Worm (Caenorhabditis elegans) whole organism, young adult: Measurements from ENCODE around the gene B0462.5.
A peak's percentile ranks its signal among the peaks of the same experiment; 100 is the strongest.

ENCODE experiments used
- B0261.1 ChIP-seq: sonication (generic microtip); optimal IDR thresholded peaks from 2 replicates; lab custom pipeline; 2016; ENCODE audit warnings: mild to moderate bottlenecking, missing genetic modification characterization, moderate library complexity, missing compliant biosample characterization
- B0336.3 ChIP-seq: fragments of 200-800 bp; sonication (Bioruptor generic); IDR thresholded peaks from 2 replicates; pipeline ENCODE4 v1.3.6; 2022; ENCODE audit warnings: missing genetic modification characterization, missing compliant biosample characterization
- C06A6.2 ChIP-seq: fragments of 200-800 bp; sonication (Bioruptor generic); conservative IDR thresholded peaks from 2 replicates; pipeline ENCODE4 v1.3.6; 2022; ENCODE audit warnings: missing genetic modification characterization, missing compliant biosample characterization
- D2030.7 ChIP-seq: fragments of 200-800 bp; sonication (Bioruptor generic); IDR thresholded peaks from 2 replicates; pipeline ENCODE4 v1.3.6; 2022; ENCODE audit warnings: missing genetic modification reagents, missing genetic modification characterization, missing compliant biosample characterization
- F10E7.11 ChIP-seq: sonication (generic microtip); optimal IDR thresholded peaks from 2 replicates; lab custom pipeline; 2017; ENCODE audit warnings: mild to moderate bottlenecking, missing genetic modification characterization, moderate library complexity, missing compliant biosample characterization
- F52B5.7 ChIP-seq: sonication (generic microtip); optimal IDR thresholded peaks from 2 replicates; lab custom pipeline; 2016; ENCODE audit warnings: mild to moderate bottlenecking, missing genetic modification characterization, missing compliant biosample characterization
- K11D2.4 ChIP-seq: fragments of 200-800 bp; sonication (Bioruptor generic); IDR thresholded peaks from 2 replicates; pipeline ENCODE4 v1.3.6; 2022; ENCODE audit warnings: missing genetic modification reagents, missing genetic modification characterization, missing compliant biosample characterization
- T07F8.4 ChIP-seq: sonication (generic microtip); optimal IDR thresholded peaks from 2 replicates; lab custom pipeline; 2016; ENCODE audit warnings: mild to moderate bottlenecking, missing genetic modification characterization, moderate library complexity, missing compliant biosample characterization
- Y79H2A.3 ChIP-seq: fragments of 200-800 bp; sonication (Bioruptor generic); conservative IDR thresholded peaks from 2 replicates; pipeline ENCODE4 v1.3.6; 2022; ENCODE audit warnings: missing genetic modification reagents, missing genetic modification characterization, missing compliant biosample characterization
- akir-1 ChIP-seq: fragments of 200-800 bp; sonication (Bioruptor generic); optimal IDR thresholded peaks from 2 replicates; lab custom pipeline; 2018; ENCODE audit warnings: mild to moderate bottlenecking, missing genetic modification characterization, moderate library complexity, missing compliant biosample characterization
- atf-7 ChIP-seq: sonication (generic microtip); optimal IDR thresholded peaks from 2 replicates; lab custom pipeline; 2017; ENCODE audit warnings: mild to moderate bottlenecking, missing genetic modification characterization, missing compliant biosample characterization
- attf-3 ChIP-seq: fragments of 200-800 bp; sonication (Bioruptor generic); conservative IDR thresholded peaks from 2 replicates; pipeline ENCODE4 v1.3.6; 2022; ENCODE audit warnings: missing genetic modification reagents, missing genetic modification characterization, missing compliant biosample characterization
- bed-1 ChIP-seq: fragments of 200-800 bp; sonication (Bioruptor generic); IDR thresholded peaks from 2 replicates; pipeline ENCODE4 v1.3.6; 2022; ENCODE audit warnings: missing genetic modification reagents, missing genetic modification characterization, missing compliant biosample characterization
- ccch-3 ChIP-seq: fragments of 200-800 bp; sonication (Bioruptor generic); optimal IDR thresholded peaks from 2 replicates; lab custom pipeline; 2018; ENCODE audit warnings: mild to moderate bottlenecking, missing genetic modification characterization, missing compliant biosample characterization
- ceh-27 ChIP-seq: fragments of 200-800 bp; sonication (Bioruptor generic); optimal IDR thresholded peaks from 2 replicates; lab custom pipeline; 2018; ENCODE audit warnings: mild to moderate bottlenecking, missing genetic modification characterization, moderate library complexity, missing compliant biosample characterization
- ceh-91 ChIP-seq: fragments of 200-800 bp; sonication (Bioruptor generic); IDR thresholded peaks from 2 replicates; pipeline ENCODE4 v1.3.6; 2022; ENCODE audit warnings: missing genetic modification reagents, missing genetic modification characterization, missing compliant biosample characterization
- die-1 ChIP-seq: sonication (generic microtip); optimal IDR thresholded peaks from 2 replicates; lab custom pipeline; 2016; ENCODE audit warnings: missing genotype, mild to moderate bottlenecking, missing genetic modification characterization, missing compliant biosample characterization
- dox-1 ChIP-seq: fragments of 200-800 bp; sonication (Bioruptor generic); IDR thresholded peaks from 2 replicates; pipeline ENCODE4 v1.3.6; 2022; ENCODE audit warnings: missing genetic modification reagents, missing genetic modification characterization, missing compliant biosample characterization
- hrde-1 ChIP-seq: sonication (generic microtip); optimal IDR thresholded peaks from 2 replicates; lab custom pipeline; 2016; ENCODE audit warnings: missing genetic modification characterization, mild to moderate bottlenecking, missing compliant biosample characterization, moderate library complexity, missing genotype, missing genetic modification reagents, borderline replicate concordance
- lag-1 ChIP-seq: fragments of 200-800 bp; sonication (Bioruptor generic); IDR thresholded peaks from 2 replicates; pipeline ENCODE4 v1.3.6; 2022; ENCODE audit warnings: missing genetic modification reagents, missing genetic modification characterization, missing compliant biosample characterization
- lin-26 ChIP-seq: fragments of 200-800 bp; sonication (Bioruptor generic); IDR thresholded peaks from 2 replicates; pipeline ENCODE4 v1.3.6; 2022; ENCODE audit warnings: missing genetic modification reagents, missing genetic modification characterization, missing compliant biosample characterization
- lin-35 ChIP-seq, 3 experiments: fragments of 150-350 bp in 2 of 3; sonication (generic microtip) in 1 of 3; optimal IDR thresholded peaks; 2 replicates each; lab custom pipeline; 2014 to 2018; ENCODE audit warnings: missing biosample characterization in 3 of 3, missing genetic modification characterization in 3 of 3, missing genetic modification reagents in 3 of 3
- lin-40 ChIP-seq: sonication (generic microtip); optimal IDR thresholded peaks from 2 replicates; lab custom pipeline; 2016; ENCODE audit warnings: missing genetic modification characterization, mild to moderate bottlenecking, missing compliant biosample characterization, missing genotype, missing genetic modification reagents
- madf-10 ChIP-seq: sonication (generic microtip); optimal IDR thresholded peaks from 2 replicates; lab custom pipeline; 2016; ENCODE audit warnings: mild to moderate bottlenecking, missing genetic modification characterization, missing compliant biosample characterization
- madf-3 ChIP-seq: fragments of 200-800 bp; sonication (Bioruptor generic); IDR thresholded peaks from 2 replicates; pipeline ENCODE4 v1.3.6; 2022; ENCODE audit warnings: missing genetic modification reagents, missing genetic modification characterization, missing compliant biosample characterization
- madf-8 ChIP-seq: fragments of 200-800 bp; sonication (Bioruptor generic); conservative IDR thresholded peaks from 2 replicates; pipeline ENCODE4 v1.3.6; 2022; ENCODE audit warnings: missing genetic modification reagents, missing genetic modification characterization, missing compliant biosample characterization
- mel-28 ChIP-seq: sonication (generic microtip); optimal IDR thresholded peaks from 2 replicates; lab custom pipeline; 2016; ENCODE audit warnings: borderline replicate concordance, mild to moderate bottlenecking, missing genetic modification characterization, missing compliant biosample characterization
- mxl-1 ChIP-seq: sonication (generic microtip); optimal IDR thresholded peaks from 2 replicates; lab custom pipeline; 2016; ENCODE audit warnings: missing genetic modification characterization, missing compliant biosample characterization
- nfyb-1 ChIP-seq: fragments of 200-800 bp; sonication (Bioruptor generic); IDR thresholded peaks from 2 replicates; pipeline ENCODE4 v1.3.6; 2022; ENCODE audit warnings: missing genetic modification reagents, missing genetic modification characterization, missing compliant biosample characterization
- nhr-27 ChIP-seq: fragments of 200-800 bp; sonication (Bioruptor generic); optimal IDR thresholded peaks from 2 replicates; lab custom pipeline; 2018; ENCODE audit warnings: mild to moderate bottlenecking, missing genetic modification characterization, moderate library complexity, missing compliant biosample characterization
- nhr-80 ChIP-seq: sonication (generic microtip); optimal IDR thresholded peaks from 2 replicates; lab custom pipeline; 2016; ENCODE audit warnings: missing genetic modification characterization, missing compliant biosample characterization
- nhr-90 ChIP-seq: sonication (generic microtip); optimal IDR thresholded peaks from 2 replicates; lab custom pipeline; 2016; ENCODE audit warnings: missing genotype, mild to moderate bottlenecking, missing genetic modification characterization, missing compliant biosample characterization
- pha-4 ChIP-seq: fragments of 150-350 bp; sonication (generic microtip); optimal IDR thresholded peaks from 2 replicates; lab custom pipeline; 2014; ENCODE audit warnings: missing biosample characterization, missing genetic modification reagents, missing genetic modification characterization
- rpc-1 ChIP-seq, 2 experiments: fragments of 150-350 bp in 1 of 2; sonication (generic microtip) in 1 of 2; optimal IDR thresholded peaks; 2 replicates each; lab custom pipeline; 2014 to 2018; ENCODE audit warnings: missing biosample characterization in 1 of 2, missing genetic modification characterization in 1 of 2, missing genetic modification reagents in 1 of 2, missing genotype in 1 of 2
- sea-2 ChIP-seq: fragments of 200-800 bp; sonication (Bioruptor generic); IDR thresholded peaks from 2 replicates; pipeline ENCODE4 v1.3.6; 2022; ENCODE audit warnings: missing genetic modification characterization, missing compliant biosample characterization
- snpc-4 ChIP-seq, 5 experiments: fragments of 150-350 bp in 1 of 5; sonication (generic microtip) in 4 of 5; optimal IDR thresholded peaks; 2 replicates each; lab custom pipeline; 2014 to 2018; ENCODE audit warnings: missing genetic modification characterization in 5 of 5, missing biosample characterization in 3 of 5, antibody characterized with exemption in 2 of 5, mild to moderate bottlenecking in 2 of 5, missing compliant biosample characterization in 2 of 5, missing genotype in 2 of 5, moderate library complexity in 2 of 5, missing genetic modification reagents in 1 of 5
- somi-1 ChIP-seq: fragments of 200-800 bp; sonication (Bioruptor generic); optimal IDR thresholded peaks from 2 replicates; lab custom pipeline; 2018; ENCODE audit warnings: mild to moderate bottlenecking, missing genetic modification characterization, missing compliant biosample characterization
- sptf-2 ChIP-seq: fragments of 200-800 bp; sonication (Bioruptor generic); optimal IDR thresholded peaks from 2 replicates; lab custom pipeline; 2018; ENCODE audit warnings: mild to moderate bottlenecking, missing genetic modification characterization, missing compliant biosample characterization
- tbp1 ChIP-seq: fragments of 200-800 bp; sonication (Bioruptor generic); optimal IDR thresholded peaks from 2 replicates; lab custom pipeline; 2018; ENCODE audit warnings: mild to moderate bottlenecking, missing genetic modification characterization, missing compliant biosample characterization
- tbx-9 ChIP-seq: sonication (generic microtip); optimal IDR thresholded peaks from 2 replicates; lab custom pipeline; 2016; ENCODE audit warnings: borderline replicate concordance, missing genetic modification characterization, inconsistent platforms, missing compliant biosample characterization
- tlf-1 ChIP-seq: fragments of 200-800 bp; sonication (Bioruptor generic); optimal IDR thresholded peaks from 2 replicates; lab custom pipeline; 2018; ENCODE audit warnings: mild to moderate bottlenecking, missing genetic modification characterization, missing compliant biosample characterization
- unc-130 ChIP-seq: sonication (generic microtip); optimal IDR thresholded peaks from 2 replicates; lab custom pipeline; 2016; ENCODE audit warnings: missing genetic modification reagents, missing genetic modification characterization, missing compliant biosample characterization
- ztf-18 ChIP-seq: sonication (generic microtip); optimal IDR thresholded peaks from 2 replicates; lab custom pipeline; 2016; ENCODE audit warnings: missing genotype, mild to moderate bottlenecking, missing genetic modification characterization, missing compliant biosample characterization
- ztf-3 ChIP-seq: fragments of 200-800 bp; sonication (Bioruptor generic); optimal IDR thresholded peaks from 2 replicates; lab custom pipeline; 2018; ENCODE audit warnings: mild to moderate bottlenecking, missing genetic modification characterization, missing compliant biosample characterization

B0462.5 gene

DNA sequence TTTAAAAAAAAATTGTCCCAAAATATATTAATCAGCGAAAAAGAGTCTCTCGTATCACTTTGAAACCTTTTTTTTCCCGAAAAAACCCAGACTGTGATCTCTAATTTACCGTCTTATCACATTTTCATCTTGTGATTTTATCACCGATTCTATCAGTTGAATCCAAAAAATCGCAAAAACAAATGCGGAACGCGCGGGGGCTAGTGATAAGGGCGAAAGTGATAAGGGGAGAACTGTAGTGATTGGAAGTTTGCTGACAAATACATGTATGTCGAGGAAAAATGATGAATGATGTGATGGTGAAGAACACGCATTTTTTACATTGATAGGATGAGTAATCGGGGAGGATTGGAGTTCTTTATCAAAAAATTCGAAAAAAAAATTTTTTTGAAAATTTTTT, 22.9 kb upstream of the B0462.5 start (continued):
- peak; percentile 77 for TF ChIP-seq B0336.3 (GFP tag; lab: Robert Waterston, UW)
- TF ChIP-seq, all 124 proteins: peak for 26

DNA sequence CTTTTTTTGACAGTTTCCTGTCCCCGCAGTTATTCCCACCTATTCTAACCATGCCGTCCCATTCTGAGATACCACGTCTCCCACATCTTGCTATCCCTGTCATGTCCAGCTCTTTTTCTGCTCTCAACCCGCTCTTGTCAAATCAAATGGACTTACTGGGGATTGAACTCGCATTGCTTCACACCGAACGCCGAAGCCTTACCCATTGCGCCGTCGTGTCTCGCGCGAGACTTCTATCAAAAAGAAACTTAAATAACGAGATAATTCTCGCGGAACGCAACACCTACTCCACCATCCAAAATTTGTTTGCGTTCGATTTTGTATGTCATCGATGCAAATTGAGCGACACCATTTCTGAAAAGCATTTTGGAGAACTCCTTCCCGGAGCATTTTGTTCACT, 21.1 kb upstream of the B0462.5 start:
- 0 out of 2 replicates have a peak, but pooled peaks have one; percentile 47 for TF ChIP-seq lin-26 (GFP tag; lab: Robert Waterston, UW)
- TF ChIP-seq T07F8.4 = no peak
- TF ChIP-seq nhr-27 (tag; lab: Kevin White, UChicago) = no peak
- TF ChIP-seq tbp1 (GFP tag; lab: Kevin White, UChicago) = peak; percentile 68
- peak; percentile 38 for TF ChIP-seq D2030.7
- TF ChIP-seq rpc-1 (optimal IDR thresholded peaks at IDR 0.05; lab: Kevin White, UChicago) = peak; percentile 33
- peak; percentile 63 for TF ChIP-seq rpc-1 (tag; optimal IDR thresholded peaks at IDR 0.05; lab: Kevin White, UChicago)
- TF ChIP-seq tbx-9 = no peak
- no peak for TF ChIP-seq ceh-27 (GFP tag; lab: Kevin White, UChicago)
- no peak for TF ChIP-seq sea-2 (GFP tag; lab: Robert Waterston, UW)
- no peak for TF ChIP-seq lin-35 (GFP tag; optimal IDR thresholded peaks at IDR 0.05; lab: Kevin White, UChicago)
- no peak for TF ChIP-seq pha-4 (tag; lab: Kevin White, UChicago)
- TF ChIP-seq B0261.1 (tag; lab: Kevin White, UChicago) = peak; percentile 31
- TF ChIP-seq unc-130 (GFP tag; lab: Kevin White, UChicago) = no peak
- TF ChIP-seq nhr-80 = no peak
- peak; percentile 18 for TF ChIP-seq ztf-18
- TF ChIP-seq madf-3 (GFP tag; lab: Robert Waterston, UW) = 0 out of 2 replicates have a peak, but pooled peaks have one; percentile 43
- TF ChIP-seq, all 124 proteins: peak for 7

DNA sequence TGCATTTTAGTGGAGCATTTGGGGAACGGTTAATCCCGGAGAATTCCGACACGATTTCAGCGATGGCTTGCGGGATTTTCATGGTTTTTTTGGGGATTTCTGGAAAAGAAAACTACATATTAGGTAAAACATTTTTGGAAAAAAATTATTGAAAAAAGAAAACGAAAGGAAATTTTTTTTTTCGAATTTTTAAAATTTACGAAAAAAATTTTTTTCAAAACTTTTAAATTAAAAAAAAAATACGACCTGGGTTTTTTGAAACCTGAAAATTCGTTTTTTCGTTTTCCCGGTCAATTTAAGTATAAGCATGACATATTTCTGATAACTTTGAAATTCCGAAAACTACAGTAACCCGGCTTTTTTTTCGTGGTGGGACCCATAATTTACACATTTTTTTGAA, 16.7 kb upstream of the B0462.5 start, which contains the start of gene C08E8.10:
Gene C08E8.10 (minus strand): TSS at position 101 of the 400 bp plus-strand sequence.
- TF ChIP-seq F10E7.11 (tag; lab: Kevin White, UChicago) = no peak
- TF ChIP-seq K11D2.4 (GFP tag; lab: Robert Waterston, UW) = no peak
- TF ChIP-seq bed-1 (GFP tag; lab: Robert Waterston, UW) = no peak
- no peak for TF ChIP-seq sptf-2
- no peak for TF ChIP-seq mxl-1 (tag; lab: Kevin White, UChicago)
- no peak for TF ChIP-seq somi-1 (GFP tag; lab: Kevin White, UChicago)
- TF ChIP-seq atf-7 (tag; lab: Kevin White, UChicago) = no peak
- no peak for TF ChIP-seq lag-1 (GFP tag; lab: Robert Waterston, UW)
- TF ChIP-seq madf-8 = no peak
- TF ChIP-seq sea-2 (GFP tag; lab: Robert Waterston, UW) = no peak
- no peak for TF ChIP-seq lin-40 (tag; lab: Kevin White, UChicago)
- TF ChIP-seq akir-1 = no peak
- no peak for TF ChIP-seq rpc-1 (optimal IDR thresholded peaks at IDR 0.05; lab: Kevin White, UChicago)
- no peak for TF ChIP-seq rpc-1 (tag; optimal IDR thresholded peaks at IDR 0.05; lab: Kevin White, UChicago)
- no peak for TF ChIP-seq Y79H2A.3 (GFP tag; lab: Robert Waterston, UW)
- TF ChIP-seq madf-10 (tag; lab: Kevin White, UChicago) = no peak
- no peak for TF ChIP-seq ceh-91 (GFP tag; lab: Robert Waterston, UW)
- no peak for TF ChIP-seq C06A6.2 (GFP tag; lab: Robert Waterston, UW)
- TF ChIP-seq mel-28 = no peak
- TF ChIP-seq hrde-1 = no peak
- TF ChIP-seq ztf-3 (GFP tag; lab: Kevin White, UChicago) = no peak

DNA sequence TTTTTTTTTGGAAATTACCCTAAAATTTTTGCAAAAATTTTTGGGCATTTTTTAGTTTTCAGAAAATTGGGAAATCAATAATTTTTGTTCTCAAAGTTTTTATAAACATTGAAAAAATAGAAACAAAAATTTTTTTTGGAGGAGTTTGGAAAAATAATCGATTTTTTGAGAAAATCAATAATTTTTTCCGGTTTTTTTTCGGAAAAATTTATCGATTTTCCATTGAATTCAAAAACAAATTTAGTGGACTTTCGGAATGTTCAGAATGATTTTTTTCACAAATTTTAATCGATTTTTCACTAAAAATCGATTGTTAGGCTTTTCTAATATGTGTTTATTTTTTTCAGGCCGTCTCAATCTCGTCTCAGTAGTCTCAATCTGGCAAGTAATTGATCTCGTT, 14.5 kb upstream of the B0462.5 start:
- TF ChIP-seq F52B5.7 (tag; lab: Kevin White, UChicago) = no peak
- no peak for TF ChIP-seq nhr-27 (tag; lab: Kevin White, UChicago)
- TF ChIP-seq tlf-1 (GFP tag; lab: Kevin White, UChicago) = no peak
- no peak for TF ChIP-seq sea-2 (GFP tag; lab: Robert Waterston, UW)
- no peak for TF ChIP-seq snpc-4 (GFP tag; optimal IDR thresholded peaks at IDR 0.05; lab: Kevin White, UChicago)
- no peak for TF ChIP-seq snpc-4 (tag; optimal IDR thresholded peaks at IDR 0.05; lab: Kevin White, UChicago)
- no peak for TF ChIP-seq sptf-2
- TF ChIP-seq die-1 (tag; lab: Kevin White, UChicago) = no peak
- no peak for TF ChIP-seq dox-1
- TF ChIP-seq nhr-90 = no peak
- TF ChIP-seq ztf-3 (GFP tag; lab: Kevin White, UChicago) = no peak
- TF ChIP-seq ccch-3 (GFP tag; lab: Kevin White, UChicago) = no peak
- TF ChIP-seq nfyb-1 (GFP tag; lab: Robert Waterston, UW) = no peak
- TF ChIP-seq attf-3 (GFP tag; lab: Robert Waterston, UW) = no peak
